Fruit fly (Drosophila melanogaster) whole organism, pupa: ENCODE measurements around the gene CG5953.

Source experiments
- CG12605 ChIP-seq: fragments of 200-800 bp; sonication (Bioruptor generic); IDR thresholded peaks from 2 replicates; pipeline ENCODE4 v1.3.6; 2022; ENCODE audit warnings: missing biosample characterization, missing genetic modification characterization
- CG9948 ChIP-seq: fragments of 200-800 bp; sonication (Bioruptor generic); optimal IDR thresholded peaks from 2 replicates; lab custom pipeline; 2018; ENCODE audit warnings: missing biosample characterization, mild to moderate bottlenecking, missing genetic modification characterization, moderate library complexity
- fd96Ca ChIP-seq: fragments of 200-800 bp; sonication (Bioruptor generic); IDR thresholded peaks from 3 replicates; pipeline ENCODE4 v1.3.6; 2022; ENCODE audit warnings: missing biosample characterization, missing genetic modification characterization

dm6 chr2L:16491752-16492616 is 40.7 kb downstream of the CG5953 start:
- TF ChIP-seq fd96Ca, result no peak
- no peak for TF ChIP-seq CG12605 (GFP tag; lab: Robert Waterston, UW)
- no peak for TF ChIP-seq CG9948 (tag; lab: Kevin White, UChicago)
